Fruit fly (Drosophila melanogaster) Kc167 (cell line): Measurements from ENCODE around the gene Taf1.

Experiments
- Myc ChIP-seq: fragments of >200 bp; optimal IDR thresholded peaks from 2 replicates; lab custom pipeline; 2017; ENCODE audit warnings: missing external identifiers
- Sin3A ChIP-seq: fragments of >200 bp; optimal IDR thresholded peaks from 2 replicates; lab custom pipeline; 2018; ENCODE audit warnings: missing external identifiers
- h ChIP-seq: fragments of >200 bp; optimal IDR thresholded peaks from 3 replicates; lab custom pipeline; 2018; ENCODE audit warnings: missing external identifiers
- insv ChIP-seq: fragments of >200 bp; optimal IDR thresholded peaks from 3 replicates; lab custom pipeline; 2018; ENCODE audit warnings: missing external identifiers
- psq ChIP-seq: fragments of >200 bp; optimal IDR thresholded peaks from 2 replicates; lab custom pipeline; 2017; ENCODE audit warnings: missing external identifiers
- ttk ChIP-seq: sonication (Bioruptor generic); optimal IDR thresholded peaks from 2 replicates; lab custom pipeline; 2017; ENCODE audit warnings: missing external identifiers

Gene Taf1

dm6 chr3R:6662613-6663288 lies 16.1 kb downstream of the Taf1 start:
- no peak for TF ChIP-seq Myc (lab: Kevin White, UChicago)
- no peak for TF ChIP-seq insv (lab: Kevin White, UChicago)
- no peak for TF ChIP-seq psq (lab: Kevin White, UChicago)
- no peak for TF ChIP-seq ttk (lab: Kevin White, UChicago)
- TF ChIP-seq h (lab: Kevin White, UChicago): no peak
- no peak for TF ChIP-seq Sin3A (lab: Kevin White, UChicago)

DNA sequence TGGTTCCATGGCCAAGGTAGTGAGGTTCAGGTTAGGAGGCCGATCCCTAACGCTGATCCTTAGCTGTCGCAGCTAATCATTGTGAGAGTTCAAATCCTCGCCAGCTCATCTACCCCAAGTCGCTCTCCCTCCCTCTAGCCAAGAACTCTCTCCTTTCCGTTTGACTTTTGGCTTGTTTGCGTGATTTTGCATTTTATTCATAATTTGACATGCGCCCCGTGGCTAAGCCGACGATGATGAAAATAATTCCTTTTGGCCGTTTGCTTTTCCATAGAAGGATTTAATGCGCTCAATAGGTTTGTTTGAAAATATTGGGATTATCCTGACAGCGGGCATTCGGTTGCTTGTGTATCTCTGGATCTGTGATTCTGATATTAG lies 16.6 kb downstream of the Taf1 start:
- TF ChIP-seq psq (lab: Kevin White, UChicago) (no peak), Myc (lab: Kevin White, UChicago) (no peak), Sin3A (lab: Kevin White, UChicago) (no peak), h (lab: Kevin White, UChicago) (no peak), ttk (lab: Kevin White, UChicago) (no peak), insv (lab: Kevin White, UChicago) (no peak)

dm6 chr3R:6664371-6665116 lies 17.9 kb downstream of the Taf1 start:
- no peak for TF ChIP-seq h (lab: Kevin White, UChicago)
- no peak for TF ChIP-seq ttk (lab: Kevin White, UChicago)
- TF ChIP-seq psq (lab: Kevin White, UChicago): no peak
- no peak for TF ChIP-seq insv (lab: Kevin White, UChicago)
- no peak for TF ChIP-seq Myc (lab: Kevin White, UChicago)
- TF ChIP-seq Sin3A (lab: Kevin White, UChicago): no peak

- TF ChIP-seq psq (lab: Kevin White, UChicago) (no peak), Myc (lab: Kevin White, UChicago) (no peak), Sin3A (lab: Kevin White, UChicago) (no peak), h (lab: Kevin White, UChicago) (no peak), insv (lab: Kevin White, UChicago) (no peak), ttk (lab: Kevin White, UChicago) (no peak)
Observed at dm6 chr3R:6665117-6665654, 18.5 kb downstream of the Taf1 start.

dm6 chr3R:6667245-6667644 lies 20.6 kb downstream of the Taf1 start:
- TF ChIP-seq psq (lab: Kevin White, UChicago) (no peak), Myc (lab: Kevin White, UChicago) (no peak), Sin3A (lab: Kevin White, UChicago) (no peak), h (lab: Kevin White, UChicago) (no peak), ttk (lab: Kevin White, UChicago) (no peak), insv (lab: Kevin White, UChicago) (no peak)

DNA sequence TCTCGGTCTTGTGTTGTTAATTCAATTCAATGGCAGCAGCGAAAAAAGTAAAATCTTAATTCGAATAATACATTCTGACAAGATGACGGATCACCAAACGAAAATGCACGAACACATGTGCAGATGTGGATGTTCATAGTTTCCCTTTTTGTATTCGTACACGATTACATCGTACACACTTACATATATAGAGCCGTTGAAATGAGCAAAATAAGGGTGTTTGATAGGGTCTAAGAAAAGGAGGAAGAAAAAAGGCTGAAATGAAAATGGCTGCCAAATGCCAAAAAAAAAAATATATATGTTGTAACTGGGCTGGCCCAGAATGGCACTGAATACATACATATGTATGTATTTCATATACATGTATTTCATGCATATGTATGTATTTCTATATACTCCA lies 21.5 kb downstream of the Taf1 start:
- TF ChIP-seq psq (lab: Kevin White, UChicago): no peak
- no peak for TF ChIP-seq Myc (lab: Kevin White, UChicago)
- no peak for TF ChIP-seq insv (lab: Kevin White, UChicago)
- no peak for TF ChIP-seq Sin3A (lab: Kevin White, UChicago)
- no peak for TF ChIP-seq ttk (lab: Kevin White, UChicago)
- no peak for TF ChIP-seq h (lab: Kevin White, UChicago)

dm6 chr3R:6672303-6673007 lies 25.8 kb downstream of the Taf1 start:
- TF ChIP-seq insv (lab: Kevin White, UChicago) (no peak), ttk (lab: Kevin White, UChicago) (no peak), h (lab: Kevin White, UChicago) (no peak), Sin3A (lab: Kevin White, UChicago) (no peak), Myc (lab: Kevin White, UChicago) (no peak), psq (lab: Kevin White, UChicago) (no peak)

DNA sequence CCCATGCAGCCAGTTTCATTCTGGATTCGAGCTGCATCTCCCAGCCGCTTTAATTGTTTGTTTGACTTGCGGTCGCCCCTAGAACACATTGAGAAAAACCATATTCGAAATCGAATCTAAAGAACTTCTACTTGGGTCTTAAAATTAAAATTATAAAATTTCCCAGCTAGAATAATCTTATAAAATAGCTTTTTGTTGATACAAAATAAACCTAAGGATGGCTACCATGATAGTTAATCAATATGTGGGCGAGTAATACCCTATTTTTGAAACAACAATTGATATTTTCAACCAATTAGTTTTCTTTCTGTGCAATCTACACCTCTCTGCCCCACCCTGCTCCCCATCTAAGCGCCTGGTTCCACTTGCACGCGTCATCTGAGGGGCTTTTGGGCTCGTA lies 27.9 kb downstream of the Taf1 start:
- no peak for TF ChIP-seq insv (lab: Kevin White, UChicago)
- TF ChIP-seq Myc (lab: Kevin White, UChicago): no peak
- no peak for TF ChIP-seq Sin3A (lab: Kevin White, UChicago)

DNA sequence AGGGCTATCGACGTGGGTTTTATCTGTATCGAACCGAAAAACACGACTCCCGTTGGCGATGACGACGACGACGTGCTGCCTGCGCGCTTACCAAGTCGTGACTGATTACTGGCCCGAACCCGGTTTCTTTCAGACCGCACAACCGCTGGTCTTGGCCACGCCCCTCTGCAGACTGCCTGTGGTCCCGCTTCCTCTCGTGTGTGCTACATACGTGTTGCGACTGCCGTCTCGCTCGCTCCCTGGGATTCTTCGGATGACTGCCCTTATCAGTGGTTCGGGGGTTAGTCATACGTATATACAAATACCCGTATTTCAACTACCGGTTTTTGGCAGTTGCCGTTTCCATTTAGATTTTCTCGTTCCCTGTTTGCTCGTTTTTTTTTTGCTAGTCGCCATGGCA lies 31.8 kb downstream of the Taf1 start, which contains the start of gene lab:
Gene lab, minus strand, starts transcription at position 111 of the 400 bp plus-strand sequence.
- TF ChIP-seq Sin3A (lab: Kevin White, UChicago) (no peak), psq (lab: Kevin White, UChicago) (no peak), Myc (lab: Kevin White, UChicago) (no peak), h (lab: Kevin White, UChicago) (no peak), ttk (lab: Kevin White, UChicago) (no peak), insv (lab: Kevin White, UChicago) (no peak)

- TF ChIP-seq h (lab: Kevin White, UChicago): no peak
- no peak for TF ChIP-seq Sin3A (lab: Kevin White, UChicago)
- TF ChIP-seq insv (lab: Kevin White, UChicago): no peak
- no peak for TF ChIP-seq Myc (lab: Kevin White, UChicago)
- TF ChIP-seq psq (lab: Kevin White, UChicago): no peak
- TF ChIP-seq ttk (lab: Kevin White, UChicago): no peak
Observed at dm6 chr3R:6683135-6683534, 36.4 kb downstream of the Taf1 start.
